Worm (Caenorhabditis elegans) whole organism, L1 larva: ENCODE results near the gene stc-1.

ENCODE experiments used
- F16B12.6 ChIP-seq: fragments of 150-350 bp; optimal IDR thresholded peaks from 2 replicates; lab custom pipeline; 2014; ENCODE audit warnings: missing biosample characterization, missing genetic modification characterization
- alr-1 ChIP-seq: fragments of 200-800 bp; sonication (Bioruptor generic); optimal IDR thresholded peaks from 2 replicates; lab custom pipeline; 2018; ENCODE audit warnings: borderline replicate concordance, mild to moderate bottlenecking, missing genetic modification characterization, missing compliant biosample characterization
- ama-1 ChIP-seq: fragments of 150-350 bp; optimal IDR thresholded peaks from 2 replicates; lab custom pipeline; 2014
- blmp-1 ChIP-seq: fragments of 150-350 bp; optimal IDR thresholded peaks from 2 replicates; lab custom pipeline; 2014; ENCODE audit warnings: missing biosample characterization, missing genetic modification characterization
- ceh-8 ChIP-seq: fragments of 200-800 bp; sonication (Bioruptor generic); optimal IDR thresholded peaks from 2 replicates; lab custom pipeline; 2018; ENCODE audit warnings: mild to moderate bottlenecking, missing genetic modification characterization, moderate library complexity, missing compliant biosample characterization
- ceh-88 ChIP-seq: fragments of 200-800 bp; sonication (Bioruptor generic); IDR thresholded peaks from 2 replicates; pipeline ENCODE4 v1.3.6; 2022; ENCODE audit warnings: missing genetic modification characterization, missing compliant biosample characterization
- dpl-1 ChIP-seq, 3 experiments: fragments of 150-350 bp in 2 of 3; sonication (generic microtip) in 1 of 3; optimal IDR thresholded peaks; 2 replicates each; lab custom pipeline; 2014 to 2017; ENCODE audit warnings: missing biosample characterization in 3 of 3, missing genetic modification characterization in 3 of 3, missing genetic modification reagents in 3 of 3
- efl-1 ChIP-seq, 4 experiments: fragments of 150-350 bp; optimal IDR thresholded peaks in 3 of 4; peaks in 1 of 4; 1 replicate in 1 of 4; 2 replicates in 3 of 4; lab custom pipeline; 2014; ENCODE audit warnings: missing biosample characterization in 2 of 4, missing genetic modification characterization in 2 of 4, missing genetic modification reagents in 2 of 4
- efl-3 ChIP-seq: fragments of 200-800 bp; sonication (Bioruptor generic); optimal IDR thresholded peaks from 2 replicates; lab custom pipeline; 2018; ENCODE audit warnings: mild to moderate bottlenecking, missing genetic modification characterization, missing compliant biosample characterization
- egl-27 ChIP-seq, 2 experiments: fragments of 150-350 bp in 1 of 2; sonication (generic microtip); optimal IDR thresholded peaks; 3 replicates each; lab custom pipeline; 2017 to 2018; ENCODE audit warnings: missing biosample characterization in 2 of 2, missing genetic modification characterization in 2 of 2, missing genetic modification reagents in 2 of 2
- elt-2 ChIP-seq: sonication (generic microtip); optimal IDR thresholded peaks from 2 replicates; lab custom pipeline; 2016; ENCODE audit warnings: missing genetic modification characterization, mild to moderate bottlenecking, inconsistent platforms, missing compliant biosample characterization, missing genetic modification reagents
- fkh-8 ChIP-seq: sonication (generic microtip); optimal IDR thresholded peaks from 2 replicates; lab custom pipeline; 2016; ENCODE audit warnings: mild to moderate bottlenecking, missing genetic modification characterization, missing compliant biosample characterization
- hlh-4 ChIP-seq: sonication (generic microtip); optimal IDR thresholded peaks from 2 replicates; lab custom pipeline; 2016; ENCODE audit warnings: mild to moderate bottlenecking, missing genetic modification characterization, missing compliant biosample characterization
- hpl-2 ChIP-seq: fragments of 150-350 bp; optimal IDR thresholded peaks from 2 replicates; lab custom pipeline; 2014; ENCODE audit warnings: missing biosample characterization, missing genetic modification reagents, missing genetic modification characterization
- irx-1 ChIP-seq: sonication (generic microtip); optimal IDR thresholded peaks from 2 replicates; lab custom pipeline; 2016; ENCODE audit warnings: missing genetic modification characterization, missing compliant biosample characterization
- lin-13 ChIP-seq: fragments of 150-350 bp; optimal IDR thresholded peaks from 2 replicates; lab custom pipeline; 2014; ENCODE audit warnings: missing biosample characterization, missing genetic modification reagents, missing genetic modification characterization
- lin-15B ChIP-seq: fragments of 150-350 bp; sonication (generic microtip); optimal IDR thresholded peaks from 3 replicates; lab custom pipeline; 2014; ENCODE audit warnings: missing biosample characterization, missing genetic modification characterization
- lin-35 ChIP-seq, 2 experiments: fragments of 150-350 bp; optimal IDR thresholded peaks; 2 replicates each; lab custom pipeline; 2014; ENCODE audit warnings: missing biosample characterization in 2 of 2, missing genetic modification characterization in 2 of 2, missing genetic modification reagents in 2 of 2
- lsy-2 ChIP-seq, 2 experiments: fragments of 150-350 bp; optimal IDR thresholded peaks; 2 replicates each; lab custom pipeline; 2014; ENCODE audit warnings: missing biosample characterization in 2 of 2, missing genetic modification characterization in 2 of 2
- mef-2 ChIP-seq: fragments of 150-350 bp; optimal IDR thresholded peaks from 2 replicates; lab custom pipeline; 2014; ENCODE audit warnings: missing biosample characterization, missing genetic modification characterization
- mep-1 ChIP-seq: fragments of 150-350 bp; optimal IDR thresholded peaks from 2 replicates; lab custom pipeline; 2014; ENCODE audit warnings: missing biosample characterization, missing genetic modification characterization
- nhr-47 ChIP-seq: sonication (generic microtip); optimal IDR thresholded peaks from 2 replicates; lab custom pipeline; 2016; ENCODE audit warnings: mild to moderate bottlenecking, missing genetic modification characterization, moderate library complexity, missing compliant biosample characterization
- nhr-71 ChIP-seq: sonication (generic microtip); optimal IDR thresholded peaks from 2 replicates; lab custom pipeline; 2016; ENCODE audit warnings: mild to moderate bottlenecking, missing genetic modification characterization, moderate library complexity, missing compliant biosample characterization
- nhr-76 ChIP-seq: sonication (generic microtip); optimal IDR thresholded peaks from 2 replicates; lab custom pipeline; 2017; ENCODE audit warnings: missing biosample characterization, missing genetic modification characterization
- nhr-85 ChIP-seq: sonication (generic microtip); peaks from one replicate; lab custom pipeline; 2016; ENCODE audit warnings: missing genetic modification characterization, inconsistent platforms, missing compliant biosample characterization
- nhr-90 ChIP-seq: sonication (generic microtip); optimal IDR thresholded peaks from 2 replicates; lab custom pipeline; 2016; ENCODE audit warnings: mild to moderate bottlenecking, missing genetic modification characterization, missing compliant biosample characterization; ENCODE audit not compliant: poor library complexity
- rnt-1 ChIP-seq: sonication (generic microtip); optimal IDR thresholded peaks from 2 replicates; lab custom pipeline; 2016; ENCODE audit warnings: mild to moderate bottlenecking, missing genetic modification characterization, moderate library complexity, missing compliant biosample characterization
- skn-1 ChIP-seq: fragments of 150-350 bp; optimal IDR thresholded peaks from 2 replicates; lab custom pipeline; 2014; ENCODE audit warnings: missing biosample characterization, missing genetic modification characterization
- snu-23 ChIP-seq: sonication (generic microtip); optimal IDR thresholded peaks from 2 replicates; lab custom pipeline; 2016; ENCODE audit warnings: missing genetic modification characterization, missing compliant biosample characterization
- sox-4 ChIP-seq: sonication (generic microtip); optimal IDR thresholded peaks from 2 replicates; lab custom pipeline; 2016; ENCODE audit warnings: missing genetic modification characterization, missing compliant biosample characterization
- sptf-1 ChIP-seq: fragments of 150-350 bp; optimal IDR thresholded peaks from 2 replicates; lab custom pipeline; 2014; ENCODE audit warnings: missing biosample characterization, missing genetic modification characterization
- sup-37 ChIP-seq: fragments of 200-800 bp; sonication (Bioruptor generic); optimal IDR thresholded peaks from 2 replicates; lab custom pipeline; 2018; ENCODE audit warnings: mild to moderate bottlenecking, missing genetic modification characterization, missing compliant biosample characterization
- tlp-1 ChIP-seq: fragments of 150-350 bp; optimal IDR thresholded peaks from 2 replicates; lab custom pipeline; 2014; ENCODE audit warnings: missing biosample characterization, missing genetic modification characterization
- unc-130 ChIP-seq: fragments of 150-350 bp; optimal IDR thresholded peaks from 2 replicates; lab custom pipeline; 2017; ENCODE audit warnings: missing biosample characterization, missing genetic modification characterization, inconsistent platforms
- unc-30 ChIP-seq: sonication (generic microtip); optimal IDR thresholded peaks from 2 replicates; lab custom pipeline; 2017; ENCODE audit warnings: missing biosample characterization, missing genetic modification characterization
- vab-15 ChIP-seq: sonication (generic microtip); optimal IDR thresholded peaks from 2 replicates; lab custom pipeline; 2017; ENCODE audit warnings: missing genotype, mild to moderate bottlenecking, missing genetic modification characterization, missing compliant biosample characterization
- xbp-1 ChIP-seq: sonication (generic microtip); optimal IDR thresholded peaks from 2 replicates; lab custom pipeline; 2016; ENCODE audit warnings: missing genetic modification characterization, missing compliant biosample characterization
- ztf-11 ChIP-seq, 2 experiments: sonication (generic microtip); optimal IDR thresholded peaks; 2 replicates each; lab custom pipeline; 2016 to 2017; ENCODE audit warnings: missing genetic modification characterization in 2 of 2, missing biosample characterization in 1 of 2, missing compliant biosample characterization in 1 of 2
- ztf-4 ChIP-seq: fragments of 150-350 bp; optimal IDR thresholded peaks from 2 replicates; lab custom pipeline; 2014; ENCODE audit warnings: missing biosample characterization, missing genetic modification characterization

stc-1 gene

ce11 chrII:8566039-8566438, at the start of gene stc-1:
Gene stc-1, minus strand, starts transcription at chrII:8566139.
- TF ChIP-seq lin-35 (GFP tag; optimal IDR thresholded peaks at IDR 0.05; lab: Kevin White, UChicago) (peak; percentile 67 to 94), unc-30 (tag; lab: Kevin White, UChicago) (no peak), sox-4 (tag; lab: Kevin White, UChicago) (no peak), dpl-1 (GFP tag; optimal IDR thresholded peaks at IDR 0.05; lab: Kevin White, UChicago) (peak; percentile 65 to 86 (median 79)), nhr-85 (tag; lab: Kevin White, UChicago) (peak; percentile 35), hpl-2 (GFP tag; lab: Kevin White, UChicago) (no peak), xbp-1 (tag; lab: Kevin White, UChicago) (peak; percentile 78), hlh-4 (tag; lab: Kevin White, UChicago) (no peak), sup-37 (no peak), F16B12.6 (tag; lab: Kevin White, UChicago) (peak; percentile 26), nhr-90 (peak; percentile 7), skn-1 (tag; lab: Kevin White, UChicago) (peak; percentile 30), ztf-4 (tag; lab: Kevin White, UChicago) (no peak), lin-13 (peak; percentile 27), lsy-2 (tag; optimal IDR thresholded peaks at IDR 0.05; lab: Kevin White, UChicago) (peak; percentile 6 to 69), snu-23 (GFP tag; lab: Kevin White, UChicago) (peak; percentile 18), ztf-11 (tag; optimal IDR thresholded peaks at IDR 0.05; lab: Kevin White, UChicago) (no peak), ama-1 (peak; percentile 23), unc-130 (tag; lab: Kevin White, UChicago) (no peak), nhr-71 (tag; lab: Kevin White, UChicago) (peak; percentile 29), ceh-88 (GFP tag; lab: Robert Waterston, UW) (no peak), efl-1 (optimal IDR thresholded peaks at IDR 0.05; lab: Kevin White, UChicago) (peak in 1 of 2 experiments; percentile 82), efl-1 (GFP tag; optimal IDR thresholded peaks at IDR 0.05 in 1 of 2; lab: Kevin White, UChicago) (peak; percentile 86 to 98), efl-3 (no peak), elt-2 (tag; lab: Kevin White, UChicago) (peak; percentile 30), blmp-1 (tag; lab: Kevin White, UChicago) (peak; percentile 34), sptf-1 (tag; lab: Kevin White, UChicago) (no peak), nhr-76 (tag; lab: Kevin White, UChicago) (no peak)

ce11 chrII:8612470-8612869, 46.5 kb upstream of the stc-1 start, which contains the start of gene T22C8.1:
Gene T22C8.1, plus strand, starts transcription at chrII:8612770.
- TF ChIP-seq alr-1 (tag; lab: Kevin White, UChicago): no peak
- TF ChIP-seq lin-15B: no peak
- TF ChIP-seq mep-1 (tag; lab: Kevin White, UChicago): no peak
- TF ChIP-seq ztf-4 (tag; lab: Kevin White, UChicago): no peak
- no peak for TF ChIP-seq vab-15
- TF ChIP-seq irx-1 (tag; lab: Kevin White, UChicago): no peak
- TF ChIP-seq egl-27 (tag; optimal IDR thresholded peaks at IDR 0.05; lab: Kevin White, UChicago): no peak
- TF ChIP-seq mef-2 (tag; lab: Kevin White, UChicago): no peak
- TF ChIP-seq rnt-1 (tag; lab: Kevin White, UChicago): no peak
- no peak for TF ChIP-seq nhr-71 (tag; lab: Kevin White, UChicago)
- TF ChIP-seq elt-2 (tag; lab: Kevin White, UChicago): no peak
- no peak for TF ChIP-seq tlp-1 (tag; lab: Kevin White, UChicago)
- TF ChIP-seq, all 84 proteins: peak for 0

- no peak for TF ChIP-seq efl-3
- TF ChIP-seq fkh-8 (tag; lab: Kevin White, UChicago): peak; percentile 23
- peak; percentile 75 for TF ChIP-seq ceh-8 (GFP tag; lab: Kevin White, UChicago)
- peak; percentile 9 for TF ChIP-seq nhr-71 (tag; lab: Kevin White, UChicago)
- peak; percentile 0 for TF ChIP-seq nhr-47
Measured at ce11 chrII:8611330-8611729, 45.4 kb upstream of the stc-1 start.
